Worm (Caenorhabditis elegans): ENCODE results near the gene R05G6.4.

The R05G6.4 gene

ce11 chrIV:7543662-7544061 is 30.6 kb downstream of the R05G6.4 start:
- TF ChIP-seq pes-1 (GFP tag; IDR thresholded peaks at IDR 0.05) (no peak), aly-1 (tag; optimal IDR thresholded peaks at IDR 0.05) (no peak), scrt-1 (GFP tag; IDR thresholded peaks at IDR 0.05) (no peak), sea-1 (GFP tag; conservative IDR thresholded peaks at IDR 0.05) (no peak), flt-1 (GFP tag; IDR thresholded peaks at IDR 0.05) (no peak), tra-4 (tag; optimal IDR thresholded peaks at IDR 0.05) (no peak), ets-7 (tag; optimal IDR thresholded peaks at IDR 0.05) (no peak), tbx-11 (GFP tag; IDR thresholded peaks at IDR 0.05) (no peak), tbx-37 (GFP tag; conservative IDR thresholded peaks at IDR 0.05) (no peak)

- TF ChIP-seq hmg-4 (GFP tag; optimal IDR thresholded peaks at IDR 0.05): no peak
- no peak for TF ChIP-seq aly-1 (tag; optimal IDR thresholded peaks at IDR 0.05)
- no peak for TF ChIP-seq pes-1 (GFP tag; IDR thresholded peaks at IDR 0.05)
- no peak for TF ChIP-seq ceh-36 (tag; optimal IDR thresholded peaks at IDR 0.05)
Measured at ce11 chrIV:7547843-7548578, 35.0 kb downstream of the R05G6.4 start, which contains the start of the genes cdd-2 and oef-1. cdd-2 (minus strand) TSS chrIV:7547893. oef-1 (plus strand) TSS chrIV:7548417.

ce11 chrIV:7549844-7550243 is 36.8 kb downstream of the R05G6.4 start:
- TF ChIP-seq tbx-37 (GFP tag; conservative IDR thresholded peaks at IDR 0.05) (0 out of 2 replicates have a peak, but pooled peaks have one; percentile 27), ceh-36 (tag; optimal IDR thresholded peaks at IDR 0.05) (no peak), sea-1 (GFP tag; conservative IDR thresholded peaks at IDR 0.05) (no peak), hnd-1 (tag; optimal IDR thresholded peaks at IDR 0.05) (no peak)

- no peak for TF ChIP-seq ceh-36 (tag; optimal IDR thresholded peaks at IDR 0.05)
- TF ChIP-seq sea-1 (GFP tag; conservative IDR thresholded peaks at IDR 0.05): no peak
- TF ChIP-seq aly-1 (tag; optimal IDR thresholded peaks at IDR 0.05): no peak
- no peak for TF ChIP-seq hmg-4 (GFP tag; optimal IDR thresholded peaks at IDR 0.05)
- TF ChIP-seq tbx-11 (GFP tag; IDR thresholded peaks at IDR 0.05): no peak
- no peak for TF ChIP-seq tra-4 (tag; optimal IDR thresholded peaks at IDR 0.05)
- TF ChIP-seq hmbx-1 (tag; optimal IDR thresholded peaks at IDR 0.05): no peak
- no peak for TF ChIP-seq scrt-1 (GFP tag; IDR thresholded peaks at IDR 0.05)
- TF ChIP-seq B0310.2 (tag; optimal IDR thresholded peaks at IDR 0.05): no peak
- no peak for TF ChIP-seq tbx-37 (GFP tag; conservative IDR thresholded peaks at IDR 0.05)
- TF ChIP-seq ets-7 (tag; optimal IDR thresholded peaks at IDR 0.05): no peak
- no peak for TF ChIP-seq hnd-1 (tag; optimal IDR thresholded peaks at IDR 0.05)
- no peak for TF ChIP-seq ama-1 (optimal IDR thresholded peaks at IDR 0.05)
- no peak for TF ChIP-seq flt-1 (GFP tag; IDR thresholded peaks at IDR 0.05)
- TF ChIP-seq F13C5.2 (tag; optimal IDR thresholded peaks at IDR 0.05): no peak
- TF ChIP-seq pes-1 (GFP tag; IDR thresholded peaks at IDR 0.05): no peak
Measured at ce11 chrIV:7550445-7550844, 37.4 kb downstream of the R05G6.4 start, which contains the start of gene pam-1. pam-1 (minus strand) TSS chrIV:7550812.

- TF ChIP-seq ceh-13 (GFP tag; optimal IDR thresholded peaks at IDR 0.05): no peak
- no peak for TF ChIP-seq aly-1 (tag; optimal IDR thresholded peaks at IDR 0.05)
- TF ChIP-seq pes-1 (GFP tag; IDR thresholded peaks at IDR 0.05): no peak
- no peak for TF ChIP-seq hmbx-1 (tag; optimal IDR thresholded peaks at IDR 0.05)
- no peak for TF ChIP-seq ets-7 (tag; optimal IDR thresholded peaks at IDR 0.05)
- no peak for TF ChIP-seq flt-1 (GFP tag; IDR thresholded peaks at IDR 0.05)
- TF ChIP-seq sea-1 (GFP tag; conservative IDR thresholded peaks at IDR 0.05): no peak
- TF ChIP-seq B0310.2 (tag; optimal IDR thresholded peaks at IDR 0.05): no peak
- TF ChIP-seq tbx-37 (GFP tag; conservative IDR thresholded peaks at IDR 0.05): no peak
- TF ChIP-seq ceh-36 (tag; optimal IDR thresholded peaks at IDR 0.05): no peak
- TF ChIP-seq tra-4 (tag; optimal IDR thresholded peaks at IDR 0.05): no peak
- no peak for TF ChIP-seq F13C5.2 (tag; optimal IDR thresholded peaks at IDR 0.05)
- no peak for TF ChIP-seq scrt-1 (GFP tag; IDR thresholded peaks at IDR 0.05)
- no peak for TF ChIP-seq ama-1 (optimal IDR thresholded peaks at IDR 0.05)
- TF ChIP-seq hnd-1 (tag; optimal IDR thresholded peaks at IDR 0.05): no peak
- TF ChIP-seq hmg-4 (GFP tag; optimal IDR thresholded peaks at IDR 0.05): no peak
- TF ChIP-seq tbx-11 (GFP tag; IDR thresholded peaks at IDR 0.05): no peak
Measured at ce11 chrIV:7551254-7551653, 38.2 kb downstream of the R05G6.4 start.

ce11 chrIV:7552100-7552499 is 39.1 kb downstream of the R05G6.4 start:
- TF ChIP-seq ceh-36 (tag; optimal IDR thresholded peaks at IDR 0.05) (no peak), sea-1 (GFP tag; conservative IDR thresholded peaks at IDR 0.05) (no peak), tra-4 (tag; optimal IDR thresholded peaks at IDR 0.05) (no peak), hnd-1 (tag; optimal IDR thresholded peaks at IDR 0.05) (no peak), pes-1 (GFP tag; IDR thresholded peaks at IDR 0.05) (no peak), ceh-13 (GFP tag; optimal IDR thresholded peaks at IDR 0.05) (no peak), flt-1 (GFP tag; IDR thresholded peaks at IDR 0.05) (no peak), tbx-11 (GFP tag; IDR thresholded peaks at IDR 0.05) (no peak), B0310.2 (tag; optimal IDR thresholded peaks at IDR 0.05) (no peak), ets-7 (tag; optimal IDR thresholded peaks at IDR 0.05) (no peak), ama-1 (optimal IDR thresholded peaks at IDR 0.05) (no peak)

ce11 chrIV:7552958-7553553 is 40.0 kb downstream of the R05G6.4 start, which contains the start of gene dif-1:
dif-1 (minus strand) TSS chrIV:7553008.
- TF ChIP-seq sea-1 (GFP tag; conservative IDR thresholded peaks at IDR 0.05) (no peak), hmbx-1 (tag; optimal IDR thresholded peaks at IDR 0.05) (no peak), ceh-13 (GFP tag; optimal IDR thresholded peaks at IDR 0.05) (no peak), aly-1 (tag; optimal IDR thresholded peaks at IDR 0.05) (no peak), ceh-36 (tag; optimal IDR thresholded peaks at IDR 0.05) (no peak), pes-1 (GFP tag; IDR thresholded peaks at IDR 0.05) (no peak), hmg-4 (GFP tag; optimal IDR thresholded peaks at IDR 0.05) (no peak), tbx-11 (GFP tag; IDR thresholded peaks at IDR 0.05) (no peak), scrt-1 (GFP tag; IDR thresholded peaks at IDR 0.05) (no peak), ama-1 (optimal IDR thresholded peaks at IDR 0.05) (no peak), B0310.2 (tag; optimal IDR thresholded peaks at IDR 0.05) (no peak), tra-4 (tag; optimal IDR thresholded peaks at IDR 0.05) (no peak), flt-1 (GFP tag; IDR thresholded peaks at IDR 0.05) (no peak), F13C5.2 (tag; optimal IDR thresholded peaks at IDR 0.05) (no peak), tbx-37 (GFP tag; conservative IDR thresholded peaks at IDR 0.05) (no peak)
